Fruit fly (Drosophila melanogaster): ENCODE data around the gene CG32241.
A peak's percentile ranks its signal among the peaks of the same experiment; 100 is the strongest.

The CG32241 gene

dm6 chr3L:4445824-4446223 is 20.6 kb downstream of the CG32241 start (continued):
- TF ChIP-seq pum (GFP tag; optimal IDR thresholded peaks at IDR 0.05) (no peak), zfh2 (GFP tag; optimal IDR thresholded peaks at IDR 0.05) (peak; percentile 40), Doc3 (GFP tag; IDR thresholded peaks at IDR 0.05; ENCODE audit: partially characterized antibody) (no peak), CG1832 (GFP tag; optimal IDR thresholded peaks at IDR 0.05) (no peak), pzg (GFP tag; optimal IDR thresholded peaks at IDR 0.05) (no peak), sim (GFP tag; IDR thresholded peaks at IDR 0.05) (no peak), CG18619 (GFP tag; optimal IDR thresholded peaks at IDR 0.05) (no peak), grau (tag; optimal IDR thresholded peaks at IDR 0.05) (peak; percentile 10), Ets97D (GFP tag; optimal IDR thresholded peaks at IDR 0.05) (no peak), CG34224 (GFP tag; IDR thresholded peaks at IDR 0.05; ENCODE audit: partially characterized antibody) (no peak), CG14710 (tag; optimal IDR thresholded peaks at IDR 0.05) (no peak), CG2678 (tag; optimal IDR thresholded peaks at IDR 0.05) (peak; percentile 46), jigr1 (GFP tag; IDR thresholded peaks at IDR 0.05) (no peak), CG14667 (GFP tag; IDR thresholded peaks at IDR 0.05) (no peak), PHDP (tag; optimal IDR thresholded peaks at IDR 0.05) (no peak), CG10209 (GFP tag; optimal IDR thresholded peaks at IDR 0.05) (no peak), CG8765 (GFP tag; IDR thresholded peaks at IDR 0.05) (no peak), amos (GFP tag; IDR thresholded peaks at IDR 0.05; ENCODE audit: partially characterized antibody) (no peak), CG7928 (GFP tag; optimal IDR thresholded peaks at IDR 0.05) (no peak), insv (GFP tag; optimal IDR thresholded peaks at IDR 0.05) (no peak), psq (GFP tag; optimal IDR thresholded peaks at IDR 0.05) (no peak), slp2 (GFP tag; optimal IDR thresholded peaks at IDR 0.05) (no peak), pros (GFP tag; optimal IDR thresholded peaks at IDR 0.05) (no peak), vnd (GFP tag; IDR thresholded peaks at IDR 0.05; ENCODE audit: partially characterized antibody) (no peak), ato (GFP tag; IDR thresholded peaks at IDR 0.05; ENCODE audit: partially characterized antibody) (no peak), HHEX (GFP tag; optimal IDR thresholded peaks at IDR 0.05) (no peak), CG6175 (GFP tag; IDR thresholded peaks at IDR 0.05) (no peak), CG3281 (GFP tag; optimal IDR thresholded peaks at IDR 0.05) (peak; percentile 68), kay (GFP tag; optimal IDR thresholded peaks at IDR 0.05) (no peak), mam (GFP tag; optimal IDR thresholded peaks at IDR 0.05) (peak; percentile 57), CG7839 (tag; optimal IDR thresholded peaks at IDR 0.05) (peak; percentile 46), fru (optimal IDR thresholded peaks at IDR 0.05) (no peak), ham (GFP tag; IDR thresholded peaks at IDR 0.05) (no peak), Abd-B (GFP tag; optimal IDR thresholded peaks at IDR 0.05) (no peak), CoRest (tag; optimal IDR thresholded peaks at IDR 0.05) (peak; percentile 5), Xbp1 (GFP tag; optimal IDR thresholded peaks at IDR 0.05) (no peak), CG17361 (GFP tag; IDR thresholded peaks at IDR 0.05) (0 out of 3 replicates have a peak, but pooled peaks have one; percentile 28), CG14441 (GFP tag; IDR thresholded peaks at IDR 0.05) (no peak), scrt (GFP tag; optimal IDR thresholded peaks at IDR 0.05) (peak; percentile 38), NFAT (GFP tag; IDR thresholded peaks at IDR 0.05) (peak; percentile 33; the same call in 1 of the 2 replicates), bigmax (GFP tag; optimal IDR thresholded peaks at IDR 0.05) (no peak), CG30020 (tag; optimal IDR thresholded peaks at IDR 0.05) (no peak), CG14014 (GFP tag; IDR thresholded peaks at IDR 0.05) (no peak), sd (tag; optimal IDR thresholded peaks at IDR 0.05) (no peak), crp (GFP tag; optimal IDR thresholded peaks at IDR 0.05) (no peak), CG42726 (GFP tag; IDR thresholded peaks at IDR 0.05; ENCODE audit: partially characterized antibody) (no peak), CG7556 (GFP tag; optimal IDR thresholded peaks at IDR 0.05) (peak; percentile 14), exex (tag; optimal IDR thresholded peaks at IDR 0.05) (no peak), CG4820 (GFP tag; optimal IDR thresholded peaks at IDR 0.05) (no peak), Tbp (GFP tag; optimal IDR thresholded peaks at IDR 0.05) (no peak), CG12299 (tag; optimal IDR thresholded peaks at IDR 0.05) (no peak)
